Fruit fly (Drosophila melanogaster): ENCODE measurements around the gene bard.

Gene bard

dm6 chr3R:18104261-18104792, 23.5 kb downstream of the bard start:
- TF ChIP-seq Hr96 (GFP tag; optimal IDR thresholded peaks at IDR 0.05) = no peak
- TF ChIP-seq Crg-1 (GFP tag; optimal IDR thresholded peaks at IDR 0.05) = no peak
- no peak for TF ChIP-seq ovo (GFP tag; optimal IDR thresholded peaks at IDR 0.05)
- no peak for TF ChIP-seq CG5204 (GFP tag; optimal IDR thresholded peaks at IDR 0.05)
- no peak for TF ChIP-seq Clk (GFP tag; optimal IDR thresholded peaks at IDR 0.05)
- TF ChIP-seq CG11617 (GFP tag; optimal IDR thresholded peaks at IDR 0.05) = no peak
- no peak for TF ChIP-seq bab1 (GFP tag; optimal IDR thresholded peaks at IDR 0.05)
- TF ChIP-seq kay (GFP tag; ENCODE audit: borderline replicate concordance) = no peak
- TF ChIP-seq CG33017 (tag; optimal IDR thresholded peaks at IDR 0.05) = no peak
- no peak for TF ChIP-seq CG7101 (tag; optimal IDR thresholded peaks at IDR 0.05)
- TF ChIP-seq tj (GFP tag; optimal IDR thresholded peaks at IDR 0.05) = no peak
- TF ChIP-seq cic (GFP tag; optimal IDR thresholded peaks at IDR 0.05) = no peak
- TF ChIP-seq toe (GFP tag; optimal IDR thresholded peaks at IDR 0.05) = no peak
- TF ChIP-seq pad (GFP tag; optimal IDR thresholded peaks at IDR 0.05) = no peak

dm6 chr3R:18106136-18106535, 25.3 kb downstream of the bard start:
- no peak for TF ChIP-seq bab1 (GFP tag; optimal IDR thresholded peaks at IDR 0.05)
- no peak for TF ChIP-seq CG5204 (GFP tag; optimal IDR thresholded peaks at IDR 0.05)
- TF ChIP-seq Crg-1 (GFP tag; optimal IDR thresholded peaks at IDR 0.05) = no peak
- TF ChIP-seq cnc (optimal IDR thresholded peaks at IDR 0.05) = no peak
- no peak for TF ChIP-seq CG11617 (GFP tag; optimal IDR thresholded peaks at IDR 0.05)
- TF ChIP-seq ovo (GFP tag; optimal IDR thresholded peaks at IDR 0.05) = no peak
- TF ChIP-seq toe (GFP tag; optimal IDR thresholded peaks at IDR 0.05) = no peak
- no peak for TF ChIP-seq cic (GFP tag; optimal IDR thresholded peaks at IDR 0.05)
- no peak for TF ChIP-seq Hr96 (GFP tag; optimal IDR thresholded peaks at IDR 0.05)
- TF ChIP-seq CG1620 (GFP tag; optimal IDR thresholded peaks at IDR 0.05) = no peak
- TF ChIP-seq tj (GFP tag; optimal IDR thresholded peaks at IDR 0.05) = no peak
- no peak for TF ChIP-seq Clk (GFP tag; optimal IDR thresholded peaks at IDR 0.05)
- TF ChIP-seq CG33017 (tag; optimal IDR thresholded peaks at IDR 0.05) = no peak
- TF ChIP-seq CG7101 (tag; optimal IDR thresholded peaks at IDR 0.05) = no peak
- no peak for TF ChIP-seq CG14711 (tag; optimal IDR thresholded peaks at IDR 0.05)

- no peak for TF ChIP-seq CG7101 (tag; optimal IDR thresholded peaks at IDR 0.05)
- TF ChIP-seq CG12768 (GFP tag; optimal IDR thresholded peaks at IDR 0.05) = no peak
- no peak for TF ChIP-seq CG33017 (tag; optimal IDR thresholded peaks at IDR 0.05)
- no peak for TF ChIP-seq pad (GFP tag; optimal IDR thresholded peaks at IDR 0.05)
- no peak for TF ChIP-seq cnc (optimal IDR thresholded peaks at IDR 0.05)
- no peak for TF ChIP-seq tj (GFP tag; optimal IDR thresholded peaks at IDR 0.05)
- TF ChIP-seq Mnt (GFP tag; optimal IDR thresholded peaks at IDR 0.05) = no peak
- TF ChIP-seq Hr96 (GFP tag; optimal IDR thresholded peaks at IDR 0.05) = no peak
- TF ChIP-seq CG7045 (GFP tag; optimal IDR thresholded peaks at IDR 0.05) = no peak
- TF ChIP-seq cic (GFP tag; optimal IDR thresholded peaks at IDR 0.05) = no peak
- no peak for TF ChIP-seq Clk (GFP tag; optimal IDR thresholded peaks at IDR 0.05)
- no peak for TF ChIP-seq CG5204 (GFP tag; optimal IDR thresholded peaks at IDR 0.05)
- TF ChIP-seq bab1 (GFP tag; optimal IDR thresholded peaks at IDR 0.05) = no peak
- no peak for TF ChIP-seq CG11617 (GFP tag; optimal IDR thresholded peaks at IDR 0.05)
- TF ChIP-seq toe (GFP tag; optimal IDR thresholded peaks at IDR 0.05) = no peak
- TF ChIP-seq ovo (GFP tag; optimal IDR thresholded peaks at IDR 0.05) = no peak
- TF ChIP-seq CG14711 (tag; optimal IDR thresholded peaks at IDR 0.05) = no peak
- TF ChIP-seq CG1620 (GFP tag; optimal IDR thresholded peaks at IDR 0.05) = no peak
Observed at dm6 chr3R:18107575-18107974, 26.7 kb downstream of the bard start.

dm6 chr3R:18108442-18108841, 27.6 kb downstream of the bard start:
- TF ChIP-seq CG12768 (GFP tag; optimal IDR thresholded peaks at IDR 0.05) (no peak), CG1620 (GFP tag; optimal IDR thresholded peaks at IDR 0.05) (no peak), Clk (GFP tag; optimal IDR thresholded peaks at IDR 0.05) (no peak), ovo (GFP tag; optimal IDR thresholded peaks at IDR 0.05) (no peak), CG5204 (GFP tag; optimal IDR thresholded peaks at IDR 0.05) (no peak), Mnt (GFP tag; optimal IDR thresholded peaks at IDR 0.05) (no peak), bab1 (GFP tag; optimal IDR thresholded peaks at IDR 0.05) (no peak), toe (GFP tag; optimal IDR thresholded peaks at IDR 0.05) (no peak), CG14711 (tag; optimal IDR thresholded peaks at IDR 0.05) (no peak), kay (GFP tag; ENCODE audit: borderline replicate concordance) (no peak), cnc (optimal IDR thresholded peaks at IDR 0.05) (no peak), pad (GFP tag; optimal IDR thresholded peaks at IDR 0.05) (no peak), CG7101 (tag; optimal IDR thresholded peaks at IDR 0.05) (no peak)

- TF ChIP-seq cic (GFP tag; optimal IDR thresholded peaks at IDR 0.05) (peak; percentile 81), pad (GFP tag; optimal IDR thresholded peaks at IDR 0.05) (peak; percentile 92), CG7045 (GFP tag; optimal IDR thresholded peaks at IDR 0.05) (no peak)
Observed at dm6 chr3R:18111709-18112110, 30.9 kb downstream of the bard start.

- no peak for TF ChIP-seq CG11617 (GFP tag; optimal IDR thresholded peaks at IDR 0.05)
- no peak for TF ChIP-seq ovo (GFP tag; optimal IDR thresholded peaks at IDR 0.05)
- no peak for TF ChIP-seq CG33017 (tag; optimal IDR thresholded peaks at IDR 0.05)
- no peak for TF ChIP-seq CG14711 (tag; optimal IDR thresholded peaks at IDR 0.05)
- no peak for TF ChIP-seq CG12768 (GFP tag; optimal IDR thresholded peaks at IDR 0.05)
- TF ChIP-seq Mnt (GFP tag; optimal IDR thresholded peaks at IDR 0.05) = no peak
- no peak for TF ChIP-seq tj (GFP tag; optimal IDR thresholded peaks at IDR 0.05)
- TF ChIP-seq toe (GFP tag; optimal IDR thresholded peaks at IDR 0.05) = no peak
- TF ChIP-seq Crg-1 (GFP tag; optimal IDR thresholded peaks at IDR 0.05) = no peak
Observed at dm6 chr3R:18114834-18115233, 34.0 kb downstream of the bard start.

dm6 chr3R:18117525-18117924, 36.7 kb downstream of the bard start:
- TF ChIP-seq Clk (GFP tag; optimal IDR thresholded peaks at IDR 0.05) (no peak), CG12768 (GFP tag; optimal IDR thresholded peaks at IDR 0.05) (no peak), Crg-1 (GFP tag; optimal IDR thresholded peaks at IDR 0.05) (no peak), tj (GFP tag; optimal IDR thresholded peaks at IDR 0.05) (no peak), pad (GFP tag; optimal IDR thresholded peaks at IDR 0.05) (no peak), CG11617 (GFP tag; optimal IDR thresholded peaks at IDR 0.05) (no peak), CG7045 (GFP tag; optimal IDR thresholded peaks at IDR 0.05) (no peak), kay (GFP tag; ENCODE audit: borderline replicate concordance) (no peak), cic (GFP tag; optimal IDR thresholded peaks at IDR 0.05) (no peak), CG14711 (tag; optimal IDR thresholded peaks at IDR 0.05) (no peak), Mnt (GFP tag; optimal IDR thresholded peaks at IDR 0.05) (no peak), CG7101 (tag; optimal IDR thresholded peaks at IDR 0.05) (no peak), Hr96 (GFP tag; optimal IDR thresholded peaks at IDR 0.05) (no peak), bab1 (GFP tag; optimal IDR thresholded peaks at IDR 0.05) (no peak), CG1620 (GFP tag; optimal IDR thresholded peaks at IDR 0.05) (no peak), CG5204 (GFP tag; optimal IDR thresholded peaks at IDR 0.05) (no peak), CG33017 (tag; optimal IDR thresholded peaks at IDR 0.05) (no peak), ovo (GFP tag; optimal IDR thresholded peaks at IDR 0.05) (no peak), cnc (optimal IDR thresholded peaks at IDR 0.05) (no peak)

All from whole organism, adult.